Worm (Caenorhabditis elegans): ENCODE results near the gene glc-1.

DNA sequence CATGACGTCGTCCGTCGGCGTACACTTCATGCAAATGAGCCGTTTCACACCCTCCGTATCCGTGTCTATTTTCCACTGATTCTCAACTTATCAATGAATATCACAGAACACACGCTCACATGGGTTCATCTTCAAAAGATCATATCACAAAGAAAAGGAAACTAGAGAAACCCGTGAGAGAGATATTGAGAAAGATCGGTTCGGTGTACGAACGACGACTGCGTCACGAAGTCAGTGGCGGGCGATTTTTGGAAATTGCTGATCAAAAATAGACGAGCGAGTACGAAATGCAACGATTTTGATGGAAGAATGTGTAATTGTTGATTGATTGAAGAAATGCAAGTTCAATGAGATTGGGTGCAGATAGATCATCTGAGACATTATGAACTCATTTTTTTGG is 6.1 kb upstream of the glc-1 start:
- TF ChIP-seq flt-1 (GFP tag; IDR thresholded peaks at IDR 0.05) (no peak), ama-1 (optimal IDR thresholded peaks at IDR 0.05) (no peak), hnd-1 (tag; optimal IDR thresholded peaks at IDR 0.05) (no peak), tbx-11 (GFP tag; IDR thresholded peaks at IDR 0.05) (no peak), tra-4 (tag; optimal IDR thresholded peaks at IDR 0.05) (no peak), B0310.2 (tag; optimal IDR thresholded peaks at IDR 0.05) (no peak), ceh-13 (GFP tag; optimal IDR thresholded peaks at IDR 0.05) (no peak)

Data from whole organism, early embryonic.